Worm (Caenorhabditis elegans) whole organism, L4/young adult: ENCODE results near the gene haf-2.

ENCODE experiments used
- W03F9.2 ChIP-seq: fragments of 150-350 bp; optimal IDR thresholded peaks from 2 replicates; lab custom pipeline; 2014; ENCODE audit warnings: missing biosample characterization, missing genetic modification characterization
- dao-5 ChIP-seq: sonication (generic microtip); optimal IDR thresholded peaks from 2 replicates; lab custom pipeline; 2016; ENCODE audit warnings: missing genotype, missing genetic modification characterization, moderate library complexity, missing compliant biosample characterization
- him-1 ChIP-seq: sonication (generic microtip); optimal IDR thresholded peaks from 2 replicates; lab custom pipeline; 2016; ENCODE audit warnings: missing genotype, missing genetic modification reagents, missing genetic modification characterization, missing compliant biosample characterization

DNA sequence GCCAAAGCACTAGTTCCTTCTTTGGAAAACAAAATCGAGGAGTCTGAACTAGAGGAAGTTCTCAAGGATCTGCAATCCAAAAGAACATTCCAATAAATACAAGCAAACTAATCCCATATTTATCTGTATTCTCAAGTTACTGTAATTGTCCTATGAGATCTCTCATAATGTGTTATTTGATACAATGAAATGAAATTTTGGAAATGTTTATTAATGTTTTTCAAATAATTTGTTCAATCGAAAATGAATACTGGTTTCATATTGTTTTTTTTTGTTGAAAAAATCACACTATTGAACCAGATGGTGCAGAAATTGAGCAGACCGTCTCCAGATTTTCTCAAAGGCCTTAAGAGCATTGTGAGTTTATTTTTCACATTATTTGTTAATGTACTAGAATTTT, 18.8 kb upstream of the haf-2 start, which contains the start of gene F43E2.1:
- TF ChIP-seq W03F9.2 (tag; lab: Kevin White, UChicago) (no peak), him-1 (no peak), dao-5 (no peak)
